Worm (Caenorhabditis elegans) whole organism, L2 larva: ENCODE measurements around the gene C10A4.1.

Experiments used
- F13H6.1 ChIP-seq: sonication (generic microtip); optimal IDR thresholded peaks from 2 replicates; lab custom pipeline; 2016; ENCODE audit warnings: missing genetic modification characterization, missing compliant biosample characterization
- Y55F3AM.14 ChIP-seq: fragments of 200-800 bp; sonication (Bioruptor generic); optimal IDR thresholded peaks from 2 replicates; lab custom pipeline; 2018; ENCODE audit warnings: mild to moderate bottlenecking, missing genetic modification characterization, missing compliant biosample characterization
- ZK546.5 ChIP-seq: sonication (generic microtip); optimal IDR thresholded peaks from 2 replicates; lab custom pipeline; 2017; ENCODE audit warnings: missing biosample characterization, missing genetic modification characterization
- aly-2 ChIP-seq: fragments of 150-350 bp; optimal IDR thresholded peaks from 2 replicates; lab custom pipeline; 2014; ENCODE audit warnings: missing biosample characterization, missing genetic modification characterization
- ama-1 ChIP-seq: fragments of 150-350 bp; optimal IDR thresholded peaks from 2 replicates; lab custom pipeline; 2018; ENCODE audit warnings: inconsistent platforms
- blmp-1 ChIP-seq: sonication (generic microtip); optimal IDR thresholded peaks from 2 replicates; lab custom pipeline; 2017; ENCODE audit warnings: missing genetic modification characterization, mild to moderate bottlenecking, missing compliant biosample characterization, antibody characterized with exemption, moderate library complexity; ENCODE audit not compliant: insufficient read depth
- ceh-16 ChIP-seq: fragments of 150-350 bp; optimal IDR thresholded peaks from 2 replicates; lab custom pipeline; 2014; ENCODE audit warnings: missing biosample characterization, missing genetic modification characterization
- ceh-82 ChIP-seq: fragments of 150-350 bp; optimal IDR thresholded peaks from 2 replicates; lab custom pipeline; 2014; ENCODE audit warnings: missing biosample characterization, missing genetic modification characterization
- crh-2 ChIP-seq: sonication (generic microtip); optimal IDR thresholded peaks from 2 replicates; lab custom pipeline; 2017; ENCODE audit warnings: missing biosample characterization, missing genetic modification characterization
- dmd-4 ChIP-seq: sonication (generic microtip); optimal IDR thresholded peaks from 2 replicates; lab custom pipeline; 2017; ENCODE audit warnings: missing biosample characterization, missing genetic modification characterization
- elt-3 ChIP-seq: sonication (generic microtip); optimal IDR thresholded peaks from 2 replicates; lab custom pipeline; 2017; ENCODE audit warnings: missing biosample characterization, missing genetic modification characterization
- fos-1 ChIP-seq: fragments of 150-350 bp; optimal IDR thresholded peaks from 2 replicates; lab custom pipeline; 2014; ENCODE audit warnings: missing biosample characterization, missing genetic modification characterization
- gmeb-1 ChIP-seq: fragments of 150-350 bp; optimal IDR thresholded peaks from 2 replicates; lab custom pipeline; 2014; ENCODE audit warnings: missing biosample characterization, missing genetic modification characterization
- lin-11 ChIP-seq: fragments of 150-350 bp; sonication (generic microtip); optimal IDR thresholded peaks from 2 replicates; lab custom pipeline; 2014; ENCODE audit warnings: missing biosample characterization, missing genetic modification characterization, inconsistent platforms, mixed read lengths
- lin-13 ChIP-seq: fragments of 150-350 bp; optimal IDR thresholded peaks from 2 replicates; lab custom pipeline; 2014; ENCODE audit warnings: missing biosample characterization, missing genetic modification reagents, missing genetic modification characterization
- lsy-2 ChIP-seq, 2 experiments: fragments of 150-350 bp in 1 of 2; sonication (generic microtip) in 1 of 2; optimal IDR thresholded peaks; 2 replicates each; lab custom pipeline; 2014 to 2017; ENCODE audit warnings: missing biosample characterization in 2 of 2, missing genetic modification characterization in 2 of 2
- mbf-1 ChIP-seq: sonication (generic microtip); optimal IDR thresholded peaks from 2 replicates; lab custom pipeline; 2017; ENCODE audit warnings: missing biosample characterization, missing genetic modification characterization
- mdl-1 ChIP-seq, 2 experiments: fragments of 150-350 bp in 1 of 2; sonication (generic microtip) in 1 of 2; optimal IDR thresholded peaks; 2 replicates each; lab custom pipeline; 2017; ENCODE audit warnings: missing biosample characterization in 2 of 2, missing genetic modification characterization in 2 of 2
- nhr-10 ChIP-seq: sonication (generic microtip); optimal IDR thresholded peaks from 2 replicates; lab custom pipeline; 2017; ENCODE audit warnings: missing biosample characterization, missing genetic modification characterization
- nhr-11 ChIP-seq: fragments of 150-350 bp; optimal IDR thresholded peaks from 2 replicates; lab custom pipeline; 2014; ENCODE audit warnings: missing biosample characterization, missing genetic modification characterization
- nhr-129 ChIP-seq: fragments of 150-350 bp; optimal IDR thresholded peaks from 2 replicates; lab custom pipeline; 2014; ENCODE audit warnings: missing biosample characterization, missing genetic modification characterization
- nhr-21 ChIP-seq: fragments of 150-350 bp; optimal IDR thresholded peaks from 2 replicates; lab custom pipeline; 2014; ENCODE audit warnings: missing biosample characterization, missing genetic modification characterization
- nhr-23 ChIP-seq: fragments of 150-350 bp; optimal IDR thresholded peaks from 2 replicates; lab custom pipeline; 2014; ENCODE audit warnings: missing biosample characterization, missing genetic modification reagents, missing genetic modification characterization
- nhr-237 ChIP-seq: fragments of 150-350 bp; optimal IDR thresholded peaks from 2 replicates; lab custom pipeline; 2014; ENCODE audit warnings: missing biosample characterization, missing genetic modification characterization
- nhr-25 ChIP-seq: fragments of 150-350 bp; sonication (generic microtip); optimal IDR thresholded peaks from 3 replicates; lab custom pipeline; 2014; ENCODE audit warnings: missing biosample characterization, missing genetic modification characterization
- nhr-6 ChIP-seq: fragments of 150-350 bp; optimal IDR thresholded peaks from 2 replicates; lab custom pipeline; 2014; ENCODE audit warnings: missing biosample characterization, missing genetic modification characterization
- nhr-77 ChIP-seq: fragments of 150-350 bp; optimal IDR thresholded peaks from 2 replicates; lab custom pipeline; 2014; ENCODE audit warnings: missing biosample characterization, missing genetic modification characterization
- peb-1 ChIP-seq: fragments of 150-350 bp; optimal IDR thresholded peaks from 2 replicates; lab custom pipeline; 2014; ENCODE audit warnings: missing biosample characterization, missing genetic modification characterization
- sem-4 ChIP-seq: fragments of 150-350 bp; optimal IDR thresholded peaks from 2 replicates; lab custom pipeline; 2014; ENCODE audit warnings: missing biosample characterization, missing genetic modification reagents, missing genetic modification characterization
- skn-1 ChIP-seq: sonication (generic microtip); optimal IDR thresholded peaks from 2 replicates; lab custom pipeline; 2017; ENCODE audit warnings: missing biosample characterization, missing genetic modification characterization
- sma-3 ChIP-seq: sonication (generic microtip); optimal IDR thresholded peaks from 2 replicates; lab custom pipeline; 2016; ENCODE audit warnings: missing genetic modification reagents, missing genetic modification characterization, missing compliant biosample characterization
- unc-55 ChIP-seq: fragments of 150-350 bp; sonication (generic microtip); optimal IDR thresholded peaks from 3 replicates; lab custom pipeline; 2014; ENCODE audit warnings: missing biosample characterization, missing genetic modification reagents, missing genetic modification characterization
- zag-1 ChIP-seq: fragments of 150-350 bp; optimal IDR thresholded peaks from 2 replicates; lab custom pipeline; 2014; ENCODE audit warnings: missing biosample characterization, missing genetic modification characterization
- ztf-1 ChIP-seq: fragments of 200-800 bp; sonication (Bioruptor generic); conservative IDR thresholded peaks from 2 replicates; pipeline ENCODE4 v1.3.6; 2022; ENCODE audit warnings: missing genetic modification characterization, missing compliant biosample characterization
- ztf-11 ChIP-seq: sonication (generic microtip); optimal IDR thresholded peaks from 2 replicates; lab custom pipeline; 2017; ENCODE audit warnings: missing biosample characterization, missing genetic modification characterization

The C10A4.1 gene

DNA sequence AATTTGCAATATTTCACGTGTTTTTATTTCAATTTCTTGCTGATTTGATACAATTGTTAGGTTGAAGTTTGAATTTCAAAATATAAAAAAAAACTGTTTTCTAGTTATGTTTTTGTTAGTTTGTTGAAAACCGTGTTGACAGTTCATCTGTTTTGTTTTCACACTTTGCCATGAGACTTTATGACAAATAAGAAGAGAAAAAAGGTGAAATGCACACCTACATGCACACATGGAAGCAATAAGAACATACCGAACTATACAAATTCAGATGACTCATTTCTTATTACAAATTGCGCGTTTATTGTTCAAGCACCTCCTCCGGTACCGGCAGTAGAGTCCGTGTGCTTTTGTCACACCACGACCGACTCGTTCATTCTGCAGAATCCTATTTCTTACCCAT, 4.4 kb downstream of the C10A4.1 start, which contains the start of gene C10A4.9:
Gene C10A4.9 (plus strand): TSS at position 301 of the 400 bp plus-strand sequence.
- TF ChIP-seq fos-1 (tag; lab: Kevin White, UChicago): no peak
- TF ChIP-seq peb-1 (tag; lab: Kevin White, UChicago): no peak
- no peak for TF ChIP-seq crh-2 (tag; lab: Kevin White, UChicago)
- no peak for TF ChIP-seq ztf-1 (GFP tag; lab: Robert Waterston, UW)
- no peak for TF ChIP-seq skn-1
- no peak for TF ChIP-seq zag-1 (tag; lab: Kevin White, UChicago)
- TF ChIP-seq dmd-4 (tag; lab: Kevin White, UChicago): no peak
- no peak for TF ChIP-seq ceh-16
- TF ChIP-seq nhr-10 (tag; lab: Kevin White, UChicago): no peak
- no peak for TF ChIP-seq Y55F3AM.14 (GFP tag; lab: Kevin White, UChicago)
- no peak for TF ChIP-seq blmp-1 (tag; lab: Kevin White, UChicago)
- no peak for TF ChIP-seq lsy-2 (tag; optimal IDR thresholded peaks at IDR 0.05; lab: Kevin White, UChicago)
- no peak for TF ChIP-seq nhr-77 (tag; lab: Kevin White, UChicago)
- TF ChIP-seq lin-11 (tag; lab: Kevin White, UChicago): no peak
- no peak for TF ChIP-seq sem-4 (tag; lab: Kevin White, UChicago)
- no peak for TF ChIP-seq nhr-21
- no peak for TF ChIP-seq gmeb-1 (tag; lab: Kevin White, UChicago)
- TF ChIP-seq ama-1 (lab: Kevin White, UChicago): no peak

DNA sequence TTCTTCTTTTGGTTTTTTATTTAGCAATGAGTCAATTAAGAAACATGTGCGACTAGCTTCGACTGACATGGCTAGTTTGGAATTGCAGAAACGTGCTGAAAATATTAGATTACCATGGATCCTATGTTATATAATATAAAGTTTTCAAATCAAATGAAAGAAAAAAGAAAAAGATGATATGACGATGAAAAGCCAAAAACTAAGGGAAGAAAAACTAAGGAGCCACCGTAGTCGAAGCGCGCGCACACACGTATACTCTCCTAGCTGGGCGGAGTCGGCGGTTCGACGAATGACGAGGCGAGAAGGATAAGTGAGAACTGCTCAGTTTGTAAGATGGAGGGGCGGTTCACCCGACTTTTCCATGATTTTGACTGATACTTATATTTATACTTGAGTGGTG, 8.6 kb downstream of the C10A4.1 start, which contains the start of gene mnm-2:
Gene mnm-2 (minus strand): TSS at position 101 of the 400 bp plus-strand sequence.
- TF ChIP-seq sma-3 (GFP tag; lab: Kevin White, UChicago) (no peak), lin-13 (GFP tag; lab: Kevin White, UChicago) (no peak), aly-2 (tag; lab: Kevin White, UChicago) (no peak), ZK546.5 (no peak), Y55F3AM.14 (GFP tag; lab: Kevin White, UChicago) (no peak), nhr-237 (tag; lab: Kevin White, UChicago) (no peak), elt-3 (tag; lab: Kevin White, UChicago) (no peak), ceh-16 (no peak), lin-11 (tag; lab: Kevin White, UChicago) (no peak), skn-1 (no peak), fos-1 (tag; lab: Kevin White, UChicago) (no peak), nhr-23 (tag; lab: Kevin White, UChicago) (no peak), lsy-2 (tag; optimal IDR thresholded peaks at IDR 0.05; lab: Kevin White, UChicago) (no peak)

DNA sequence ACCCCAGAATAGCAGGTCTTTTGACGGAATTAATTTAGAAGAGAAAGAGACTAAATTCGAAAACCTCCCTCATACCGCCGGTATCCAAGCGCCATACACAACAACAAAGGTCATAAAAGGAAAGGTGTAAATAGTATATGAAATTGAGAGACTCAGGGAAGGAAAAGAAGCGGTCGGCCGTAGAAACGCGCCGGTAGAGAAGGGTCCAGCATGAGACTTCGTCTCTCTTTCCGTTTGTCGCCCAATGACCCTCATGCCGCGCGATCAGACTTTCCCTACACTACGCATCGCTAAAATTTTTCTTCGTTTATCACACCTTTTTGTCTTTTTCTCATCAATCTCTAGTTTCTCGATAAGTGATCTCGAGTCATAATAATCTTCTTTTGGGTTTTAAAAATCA, 14.3 kb downstream of the C10A4.1 start:
- TF ChIP-seq nhr-25 (tag; lab: Kevin White, UChicago): peak; percentile 68
- no peak for TF ChIP-seq ceh-82 (tag; lab: Kevin White, UChicago)
- TF ChIP-seq nhr-77 (tag; lab: Kevin White, UChicago): no peak
- TF ChIP-seq ztf-1 (GFP tag; lab: Robert Waterston, UW): no peak
- TF ChIP-seq nhr-11 (tag; lab: Kevin White, UChicago): no peak
- no peak for TF ChIP-seq lin-11 (tag; lab: Kevin White, UChicago)
- TF ChIP-seq blmp-1 (tag; lab: Kevin White, UChicago): peak; percentile 63
- TF ChIP-seq ceh-16: peak; percentile 35
- peak; percentile 32 for TF ChIP-seq nhr-21
- peak; percentile 12 for TF ChIP-seq fos-1 (tag; lab: Kevin White, UChicago)
- TF ChIP-seq sma-3 (GFP tag; lab: Kevin White, UChicago): peak; percentile 52

DNA sequence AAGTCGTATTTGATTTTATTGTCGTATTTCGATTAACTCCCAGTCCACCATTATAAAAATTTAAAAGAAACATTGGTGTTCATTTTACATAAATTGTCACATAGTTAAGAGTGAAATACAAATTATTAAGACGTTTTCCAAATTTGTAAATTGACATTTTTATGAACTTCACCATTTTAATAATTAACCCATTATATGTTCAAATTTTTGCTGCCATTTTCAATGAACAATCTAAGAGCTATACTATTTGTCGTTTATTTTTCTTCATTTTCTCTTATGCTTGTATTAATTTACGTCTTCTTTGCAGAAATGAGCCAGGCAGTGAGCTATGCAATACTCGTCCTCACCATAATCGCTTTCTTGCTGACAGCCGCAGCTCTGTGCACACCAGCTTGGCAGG, 15.0 kb downstream of the C10A4.1 start, which contains the start of gene clc-2:
Gene clc-2 (plus strand): TSS at position 301 of the 400 bp plus-strand sequence.
- TF ChIP-seq ztf-11 (no peak), F13H6.1 (no peak), unc-55 (GFP tag; lab: Kevin White, UChicago) (no peak), aly-2 (tag; lab: Kevin White, UChicago) (no peak), nhr-129 (tag; lab: Kevin White, UChicago) (no peak), nhr-25 (tag; lab: Kevin White, UChicago) (no peak), nhr-6 (tag; lab: Kevin White, UChicago) (no peak), ztf-1 (GFP tag; lab: Robert Waterston, UW) (no peak), blmp-1 (tag; lab: Kevin White, UChicago) (no peak), zag-1 (tag; lab: Kevin White, UChicago) (no peak), skn-1 (no peak), mbf-1 (tag; lab: Kevin White, UChicago) (no peak), sma-3 (GFP tag; lab: Kevin White, UChicago) (no peak), nhr-10 (tag; lab: Kevin White, UChicago) (no peak), mdl-1 (tag; optimal IDR thresholded peaks at IDR 0.05; lab: Kevin White, UChicago) (no peak)
- TF ChIP-seq, all 48 proteins: peak for 0
